Worm (Caenorhabditis elegans) whole organism, early embryonic: Measurements from ENCODE around the gene F19F10.14.

ENCODE experiments used
- ama-1 ChIP-seq: fragments of 150-350 bp; optimal IDR thresholded peaks from 2 replicates; lab custom pipeline; 2014
- ceh-13 ChIP-seq: fragments of 200-800 bp; sonication (Bioruptor generic); optimal IDR thresholded peaks from 2 replicates; lab custom pipeline; 2018; ENCODE audit warnings: mild to moderate bottlenecking, missing genetic modification characterization, missing compliant biosample characterization
- ets-7 ChIP-seq: sonication (generic microtip); optimal IDR thresholded peaks from 2 replicates; lab custom pipeline; 2016; ENCODE audit warnings: missing genotype, missing genetic modification characterization, missing compliant biosample characterization
- flt-1 ChIP-seq: fragments of 200-800 bp; sonication (Bioruptor generic); IDR thresholded peaks from 2 replicates; pipeline ENCODE4 v1.3.6; 2022; ENCODE audit warnings: missing genetic modification characterization, missing compliant biosample characterization
- hmbx-1 ChIP-seq: sonication (generic microtip); optimal IDR thresholded peaks from 2 replicates; lab custom pipeline; 2016; ENCODE audit warnings: mild to moderate bottlenecking, missing genetic modification characterization, missing compliant biosample characterization
- hnd-1 ChIP-seq: sonication (generic microtip); optimal IDR thresholded peaks from 2 replicates; lab custom pipeline; 2016; ENCODE audit warnings: missing genetic modification characterization, missing compliant biosample characterization
- pes-1 ChIP-seq: fragments of 200-800 bp; sonication (Bioruptor generic); IDR thresholded peaks from 2 replicates; pipeline ENCODE4 v1.3.6; 2022; ENCODE audit warnings: missing genetic modification reagents, missing genetic modification characterization, missing compliant biosample characterization
- scrt-1 ChIP-seq: fragments of 200-800 bp; sonication (Bioruptor generic); IDR thresholded peaks from 2 replicates; pipeline ENCODE4 v1.3.6; 2022; ENCODE audit warnings: missing genetic modification characterization, missing compliant biosample characterization
- tbx-11 ChIP-seq: fragments of 200-800 bp; sonication (Bioruptor generic); IDR thresholded peaks from 2 replicates; pipeline ENCODE4 v1.3.6; 2022; ENCODE audit warnings: missing genetic modification characterization, missing compliant biosample characterization
- tra-4 ChIP-seq: sonication (generic microtip); optimal IDR thresholded peaks from 2 replicates; lab custom pipeline; 2017; ENCODE audit warnings: missing genetic modification characterization, missing compliant biosample characterization

DNA sequence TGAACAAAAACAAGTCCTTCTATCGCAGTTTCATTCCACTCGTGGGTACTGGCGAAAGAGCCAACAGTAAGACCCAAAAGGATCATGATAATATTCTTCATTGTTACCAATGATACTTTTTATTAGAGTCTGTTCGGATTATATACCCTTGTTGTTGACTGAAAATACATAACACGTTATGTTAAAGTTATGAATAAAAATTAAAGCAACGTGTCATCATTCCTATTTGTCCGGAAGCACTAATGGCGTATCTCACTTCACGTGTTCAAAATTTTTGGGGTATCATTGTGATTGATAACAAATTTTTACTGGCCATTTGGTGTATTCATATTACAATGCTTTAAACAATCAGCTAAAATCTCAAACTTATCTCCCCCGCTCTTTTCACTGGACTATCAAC is 30.6 kb upstream of the F19F10.14 start, which contains the start of gene scl-26:
- TF ChIP-seq hnd-1 (tag; lab: Kevin White, UChicago): no peak
- TF ChIP-seq ets-7: no peak
- no peak for TF ChIP-seq hmbx-1 (tag; lab: Kevin White, UChicago)
- no peak for TF ChIP-seq tbx-11 (GFP tag; lab: Robert Waterston, UW)
- no peak for TF ChIP-seq ama-1 (lab: Kevin White, UChicago)
- TF ChIP-seq flt-1 (GFP tag; lab: Robert Waterston, UW): no peak
- no peak for TF ChIP-seq scrt-1 (GFP tag; lab: Robert Waterston, UW)
- TF ChIP-seq pes-1 (GFP tag; lab: Robert Waterston, UW): no peak
- TF ChIP-seq ceh-13 (GFP tag; lab: Kevin White, UChicago): no peak
- TF ChIP-seq tra-4: no peak
